Worm (Caenorhabditis elegans) whole organism, late embryonic: ENCODE results near the gene sru-7.

ENCODE experiments used
- F13H6.1 ChIP-seq: sonication (generic microtip); optimal IDR thresholded peaks from 2 replicates; lab custom pipeline; 2016; ENCODE audit warnings: missing genetic modification characterization, missing compliant biosample characterization
- ceh-19 ChIP-seq: fragments of 200-800 bp; sonication (Bioruptor generic); optimal IDR thresholded peaks from 2 replicates; lab custom pipeline; 2018; ENCODE audit warnings: mild to moderate bottlenecking, missing genetic modification characterization, missing compliant biosample characterization
- ets-4 ChIP-seq: sonication (generic microtip); optimal IDR thresholded peaks from 2 replicates; lab custom pipeline; 2016; ENCODE audit warnings: missing genetic modification characterization, missing compliant biosample characterization
- pha-4 ChIP-seq: fragments of 150-350 bp; optimal IDR thresholded peaks from 2 replicates; lab custom pipeline; 2018; ENCODE audit warnings: missing biosample characterization, missing genetic modification reagents, missing genetic modification characterization
- ref-2 ChIP-seq: sonication (generic microtip); optimal IDR thresholded peaks from 2 replicates; lab custom pipeline; 2016; ENCODE audit warnings: missing genetic modification characterization, missing compliant biosample characterization
- sdc-2 ChIP-seq: sonication (generic microtip); optimal IDR thresholded peaks from 2 replicates; lab custom pipeline; 2016; ENCODE audit warnings: missing genotype, missing genetic modification characterization, missing compliant biosample characterization
- syd-9 ChIP-seq: sonication (generic microtip); optimal IDR thresholded peaks from 2 replicates; lab custom pipeline; 2016; ENCODE audit warnings: mild to moderate bottlenecking, missing genetic modification characterization, moderate library complexity, missing compliant biosample characterization
- tbx-2 ChIP-seq: sonication (generic microtip); optimal IDR thresholded peaks from 2 replicates; lab custom pipeline; 2016; ENCODE audit warnings: missing genetic modification characterization, missing compliant biosample characterization
- ttx-3 ChIP-seq: sonication (generic microtip); optimal IDR thresholded peaks from 2 replicates; lab custom pipeline; 2016; ENCODE audit warnings: missing genetic modification reagents, missing genetic modification characterization, missing compliant biosample characterization
- unc-3 ChIP-seq, 2 experiments: fragments of 200-800 bp in 1 of 2; sonication (Bioruptor generic) in 1 of 2; sonication (generic microtip) in 1 of 2; conservative IDR thresholded peaks in 1 of 2; optimal IDR thresholded peaks in 1 of 2; 2 replicates each; pipeline versions ENCODE4 v1.3.6 to Lab custom; 2016 to 2022; ENCODE audit warnings: missing compliant biosample characterization in 2 of 2, missing genetic modification characterization in 2 of 2, missing genetic modification reagents in 1 of 2
- unc-86 ChIP-seq: sonication (generic microtip); optimal IDR thresholded peaks from 2 replicates; lab custom pipeline; 2016; ENCODE audit warnings: missing genetic modification characterization, missing compliant biosample characterization

DNA sequence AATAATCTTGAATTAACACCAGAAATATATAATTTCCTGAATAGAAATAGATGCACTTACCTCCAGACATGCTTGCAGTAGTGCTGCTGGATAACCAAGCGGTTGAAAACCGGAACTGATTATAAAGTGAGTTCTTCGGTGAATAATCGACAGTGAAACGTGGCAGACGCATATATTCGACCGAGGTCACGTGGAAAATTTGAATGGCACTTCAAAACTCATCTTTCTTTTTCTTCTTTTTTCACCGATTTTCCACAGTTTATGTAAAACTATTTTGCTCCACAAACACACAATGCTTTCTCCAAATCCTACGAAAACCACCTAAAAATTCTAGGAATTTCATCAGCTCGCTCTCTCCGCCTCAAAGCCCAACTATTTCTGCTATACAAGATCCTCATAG is 32.1 kb upstream of the sru-7 start, which contains the start of gene ant-1.4:
- no peak for TF ChIP-seq tbx-2
- no peak for TF ChIP-seq ttx-3
- TF ChIP-seq ref-2 (tag; lab: Kevin White, UChicago) = no peak
- TF ChIP-seq sdc-2 (tag; lab: Kevin White, UChicago) = no peak
- no peak for TF ChIP-seq pha-4
- no peak for TF ChIP-seq F13H6.1 (tag; lab: Kevin White, UChicago)
- no peak for TF ChIP-seq ceh-19 (GFP tag; lab: Kevin White, UChicago)
- TF ChIP-seq ets-4 = no peak
- TF ChIP-seq unc-3 (GFP tag; conservative IDR thresholded peaks at IDR 0.05; lab: Robert Waterston, UW) = no peak
- TF ChIP-seq unc-3 (tag; optimal IDR thresholded peaks at IDR 0.05; lab: Kevin White, UChicago) = no peak
- no peak for TF ChIP-seq unc-86
- TF ChIP-seq syd-9 = no peak
